Fruit fly (Drosophila melanogaster) whole organism, embryonic: ENCODE data around the gene CG31817.

Experiments used
- Aef1 ChIP-seq: fragments of 200-800 bp; sonication (Bioruptor generic); IDR thresholded peaks from 3 replicates; pipeline ENCODE4 v1.3.6; 2022; ENCODE audit warnings: missing biosample characterization, missing genetic modification characterization
- Awh ChIP-seq: fragments of 200-800 bp; sonication (Bioruptor generic); IDR thresholded peaks from 2 replicates; pipeline ENCODE4, ENCODE4 v1.3.6; 2022; ENCODE audit warnings: missing biosample characterization, missing genetic modification characterization
- B-H1 ChIP-seq: fragments of 200-800 bp; sonication (Bioruptor generic); IDR thresholded peaks from 3 replicates; pipeline ENCODE4 v1.3.6; 2022; ENCODE audit warnings: missing biosample characterization, missing genetic modification characterization
- CG10321 ChIP-seq: fragments of 200-800 bp; sonication (Bioruptor generic); IDR thresholded peaks from 2 replicates; pipeline ENCODE4 v1.3.6; 2022; ENCODE audit warnings: missing biosample characterization, missing genetic modification characterization
- CG11085 ChIP-seq: fragments of 200-800 bp; sonication (Bioruptor generic); IDR thresholded peaks from 2 replicates; pipeline ENCODE4 v1.3.6; 2022; ENCODE audit warnings: missing biosample characterization, missing genetic modification characterization
- CG11504 ChIP-seq: fragments of 200-800 bp; sonication (Bioruptor generic); optimal IDR thresholded peaks from 3 replicates; lab custom pipeline; 2019; ENCODE audit warnings: missing biosample characterization, mild to moderate bottlenecking, missing genetic modification characterization, moderate library complexity
- CG11560 ChIP-seq: fragments of 200-800 bp; sonication (Bioruptor generic); IDR thresholded peaks from 3 replicates; pipeline ENCODE4 v1.3.6; 2022; ENCODE audit warnings: missing biosample characterization, missing genetic modification characterization
- CG13424 ChIP-seq: fragments of 200-800 bp; sonication (Bioruptor generic); optimal IDR thresholded peaks from 2 replicates; lab custom pipeline; 2019; ENCODE audit warnings: missing biosample characterization, mild to moderate bottlenecking, missing genetic modification characterization, moderate library complexity
- CG14014 ChIP-seq: fragments of 200-800 bp; sonication (Bioruptor generic); IDR thresholded peaks from 2 replicates; pipeline ENCODE4 v1.3.6; 2022; ENCODE audit warnings: missing biosample characterization, missing genetic modification characterization
- CG15696 ChIP-seq: fragments of 200-800 bp; sonication (Bioruptor generic); optimal IDR thresholded peaks from 2 replicates; lab custom pipeline; 2019; ENCODE audit warnings: missing biosample characterization, mild to moderate bottlenecking, missing genetic modification characterization, moderate library complexity
- CG34376 ChIP-seq: fragments of 200-800 bp; sonication (Bioruptor generic); optimal IDR thresholded peaks from 2 replicates; lab custom pipeline; 2018; ENCODE audit warnings: missing biosample characterization, mild to moderate bottlenecking, missing genetic modification characterization
- CG3838 ChIP-seq: fragments of 200-800 bp; sonication (Bioruptor generic); optimal IDR thresholded peaks from 3 replicates; lab custom pipeline; 2016; ENCODE audit warnings: missing biosample characterization, missing genetic modification characterization
- CG3995 ChIP-seq: fragments of 200-800 bp; sonication (Bioruptor generic); optimal IDR thresholded peaks from 3 replicates; lab custom pipeline; 2016; ENCODE audit warnings: missing biosample characterization, missing genetic modification characterization
- CG5180 ChIP-seq: fragments of 200-800 bp; sonication (Bioruptor generic); optimal IDR thresholded peaks from 3 replicates; lab custom pipeline; 2017; ENCODE audit warnings: missing biosample characterization, missing genetic modification characterization, mild to moderate bottlenecking, moderate library complexity, missing genetic modification reagents
- CG6791 ChIP-seq: fragments of 200-800 bp; sonication (Bioruptor generic); IDR thresholded peaks from 3 replicates; pipeline ENCODE4 v1.3.6; 2022; ENCODE audit warnings: missing biosample characterization, missing genetic modification characterization; ENCODE audit not compliant: partially characterized antibody
- CG8478 ChIP-seq: fragments of >200 bp; optimal IDR thresholded peaks from 2 replicates; lab custom pipeline; 2018
- CTCF ChIP-seq: fragments of 200-800 bp; sonication (Bioruptor generic); optimal IDR thresholded peaks from 2 replicates; lab custom pipeline; 2017; ENCODE audit warnings: missing biosample characterization, mild to moderate bottlenecking, missing genetic modification characterization, moderate library complexity
- Chrac-16 ChIP-seq: fragments of 200-800 bp; sonication (Bioruptor generic); optimal IDR thresholded peaks from 3 replicates; lab custom pipeline; 2016; ENCODE audit warnings: missing biosample characterization, missing genetic modification characterization
- CkIIα-i1 ChIP-seq: fragments of 200-800 bp; sonication (Bioruptor generic); IDR thresholded peaks from 2 replicates; pipeline ENCODE4 v1.3.6; 2022; ENCODE audit warnings: missing biosample characterization, missing genetic modification characterization
- CoRest ChIP-seq: fragments of 200-800 bp; sonication (Bioruptor generic); optimal IDR thresholded peaks from 3 replicates; lab custom pipeline; 2018; ENCODE audit warnings: missing biosample characterization, mild to moderate bottlenecking, missing genetic modification characterization, moderate library complexity
- CrebB ChIP-seq: fragments of 200-800 bp; sonication (Bioruptor generic); optimal IDR thresholded peaks from 3 replicates; lab custom pipeline; 2018; ENCODE audit warnings: missing biosample characterization, mild to moderate bottlenecking, missing genetic modification characterization
- Dad ChIP-seq: fragments of 200-800 bp; sonication (Bioruptor generic); optimal IDR thresholded peaks from 3 replicates; lab custom pipeline; 2016; ENCODE audit warnings: missing biosample characterization, missing genetic modification characterization
- Dp ChIP-seq: fragments of 200-800 bp; sonication (Bioruptor generic); optimal IDR thresholded peaks from 2 replicates; lab custom pipeline; 2018; ENCODE audit warnings: missing biosample characterization, mild to moderate bottlenecking, missing genetic modification characterization, moderate library complexity
- HLH3B ChIP-seq: fragments of 200-800 bp; sonication (Bioruptor generic); IDR thresholded peaks from 2 replicates; pipeline ENCODE4 v1.3.6; 2022; ENCODE audit warnings: missing biosample characterization, missing genetic modification characterization
- HLHmδ ChIP-seq: fragments of 200-800 bp; sonication (Bioruptor generic); optimal IDR thresholded peaks from 2 replicates; lab custom pipeline; 2018; ENCODE audit warnings: missing biosample characterization, mild to moderate bottlenecking, missing genetic modification characterization, moderate library complexity
- Hr39 ChIP-seq: fragments of >200 bp; optimal IDR thresholded peaks from 2 replicates; lab custom pipeline; 2017
- Mes4 ChIP-seq: fragments of 200-800 bp; sonication (Bioruptor generic); optimal IDR thresholded peaks from 2 replicates; lab custom pipeline; 2016; ENCODE audit warnings: missing biosample characterization, missing genetic modification characterization
- Optix ChIP-seq: fragments of 200-800 bp; sonication (Bioruptor generic); IDR thresholded peaks from 3 replicates; pipeline ENCODE4 v1.3.6; 2022; ENCODE audit warnings: missing biosample characterization, missing genetic modification characterization
- Ptx1 ChIP-seq: fragments of 200-800 bp; sonication (Bioruptor generic); IDR thresholded peaks from 2 replicates; pipeline ENCODE4 v1.3.6; 2022; ENCODE audit warnings: missing biosample characterization, missing genetic modification characterization
- Side ChIP-seq: fragments of 200-800 bp; sonication (Bioruptor generic); optimal IDR thresholded peaks from 2 replicates; lab custom pipeline; 2016; ENCODE audit warnings: missing biosample characterization, missing genetic modification characterization
- Sin3A ChIP-seq: fragments of >200 bp; optimal IDR thresholded peaks from 2 replicates; lab custom pipeline; 2018
- Xrp1 ChIP-seq: fragments of 200-800 bp; sonication (Bioruptor generic); IDR thresholded peaks from 2 replicates; pipeline ENCODE4 v1.3.6; 2022; ENCODE audit warnings: missing biosample characterization, missing genetic modification characterization
- ase ChIP-seq: fragments of 200-800 bp; sonication (Bioruptor generic); IDR thresholded peaks from 3 replicates; pipeline ENCODE4 v1.3.6; 2022; ENCODE audit warnings: missing biosample characterization, missing genetic modification characterization
- cg ChIP-seq: fragments of 200-800 bp; sonication (Bioruptor generic); optimal IDR thresholded peaks from 3 replicates; lab custom pipeline; 2019; ENCODE audit warnings: missing biosample characterization, mild to moderate bottlenecking, missing genetic modification characterization, moderate library complexity
- chinmo ChIP-seq: fragments of 200-800 bp; sonication (Bioruptor generic); IDR thresholded peaks from 4 replicates; pipeline ENCODE4 v1.3.6; 2022; ENCODE audit warnings: missing biosample characterization, missing genetic modification characterization; ENCODE audit not compliant: partially characterized antibody
- chm ChIP-seq: fragments of 200-800 bp; sonication (Bioruptor generic); IDR thresholded peaks from 2 replicates; pipeline ENCODE4 v1.3.6; 2022; ENCODE audit warnings: missing biosample characterization, missing genetic modification characterization
- ci ChIP-seq: fragments of 200-800 bp; sonication (Bioruptor generic); IDR thresholded peaks from 3 replicates; pipeline ENCODE4 v1.3.6; 2022; ENCODE audit warnings: missing biosample characterization, missing genetic modification characterization
- crc ChIP-seq: fragments of 200-800 bp; sonication (Bioruptor generic); optimal IDR thresholded peaks from 2 replicates; lab custom pipeline; 2016; ENCODE audit warnings: missing biosample characterization, missing genetic modification characterization
- croc ChIP-seq: fragments of 200-800 bp; sonication (Bioruptor generic); conservative IDR thresholded peaks from 3 replicates; pipeline ENCODE4 v1.3.6; 2022; ENCODE audit warnings: missing biosample characterization, missing genetic modification characterization
- dati ChIP-seq: fragments of 200-800 bp; sonication (Bioruptor generic); IDR thresholded peaks from 2 replicates; pipeline ENCODE4 v1.3.6; 2022; ENCODE audit warnings: missing biosample characterization, missing genetic modification characterization
- dm ChIP-seq: fragments of 200-800 bp; sonication (Bioruptor generic); optimal IDR thresholded peaks from 3 replicates; lab custom pipeline; 2016; ENCODE audit warnings: missing biosample characterization, missing genetic modification characterization
- exex ChIP-seq: fragments of 200-800 bp; sonication (Bioruptor generic); optimal IDR thresholded peaks from 4 replicates; lab custom pipeline; 2018; ENCODE audit warnings: missing biosample characterization, mild to moderate bottlenecking, missing genetic modification characterization, moderate library complexity
- fd96Cb ChIP-seq: fragments of 200-800 bp; sonication (Bioruptor generic); optimal IDR thresholded peaks from 2 replicates; lab custom pipeline; 2018; ENCODE audit warnings: missing biosample characterization, mild to moderate bottlenecking, missing genetic modification characterization, moderate library complexity
- gt ChIP-seq: fragments of 200-800 bp; sonication (Bioruptor generic); IDR thresholded peaks from 2 replicates; pipeline ENCODE4 v1.3.6; 2022; ENCODE audit warnings: missing biosample characterization, missing genetic modification characterization
- lov ChIP-seq, 2 experiments: fragments of 200-800 bp in 1 of 2; fragments of >200 bp in 1 of 2; sonication (Bioruptor generic) in 1 of 2; IDR thresholded peaks in 1 of 2; optimal IDR thresholded peaks in 1 of 2; 2 replicates in 1 of 2; 3 replicates in 1 of 2; pipeline versions ENCODE4 v1.3.6 to Lab custom; 2017 to 2022; ENCODE audit warnings: missing biosample characterization in 1 of 2, missing genetic modification characterization in 1 of 2
- pan ChIP-seq, 4 experiments: fragments of >200 bp in 3 of 4; fragments of 200-800 bp in 1 of 4; sonication (Bioruptor generic) in 1 of 4; optimal IDR thresholded peaks in 3 of 4; IDR thresholded peaks in 1 of 4; 2 replicates each; pipeline versions ENCODE4 v1.3.6 to Lab custom; 2017 to 2022; ENCODE audit warnings: missing biosample characterization in 2 of 4, missing genetic modification characterization in 2 of 4, mixed read lengths in 1 of 4
- pfk ChIP-seq: fragments of 200-800 bp; sonication (Bioruptor generic); optimal IDR thresholded peaks from 2 replicates; lab custom pipeline; 2018; ENCODE audit warnings: missing biosample characterization, mild to moderate bottlenecking, missing genetic modification characterization, moderate library complexity
- pita ChIP-seq: fragments of 200-800 bp; sonication (Bioruptor generic); optimal IDR thresholded peaks from 2 replicates; lab custom pipeline; 2017; ENCODE audit warnings: missing biosample characterization, mild to moderate bottlenecking, missing genetic modification characterization
- pum ChIP-seq: fragments of 200-800 bp; sonication (Bioruptor generic); optimal IDR thresholded peaks from 2 replicates; lab custom pipeline; 2016; ENCODE audit warnings: missing biosample characterization, missing genetic modification characterization
- scrt ChIP-seq: fragments of 200-800 bp; sonication (Bioruptor generic); optimal IDR thresholded peaks from 2 replicates; lab custom pipeline; 2018; ENCODE audit warnings: missing biosample characterization, mild to moderate bottlenecking, missing genetic modification characterization, moderate library complexity
- tin ChIP-seq: fragments of 200-800 bp; sonication (Bioruptor generic); optimal IDR thresholded peaks from 3 replicates; lab custom pipeline; 2016; ENCODE audit warnings: missing biosample characterization, missing genetic modification characterization
- wdn ChIP-seq: fragments of 200-800 bp; sonication (Bioruptor generic); IDR thresholded peaks from 2 replicates; pipeline ENCODE4 v1.3.6; 2022; ENCODE audit warnings: missing biosample characterization, missing genetic modification characterization
- zen ChIP-seq: fragments of 200-800 bp; sonication (Bioruptor generic); optimal IDR thresholded peaks from 3 replicates; lab custom pipeline; 2018; ENCODE audit warnings: missing biosample characterization, mild to moderate bottlenecking, missing genetic modification characterization, moderate library complexity

Gene CG31817

dm6 chr2L:16324833-16325232 is 12.9 kb downstream of the CG31817 start (continued):
- TF ChIP-seq CG3838 (GFP tag; lab: Kevin White, UChicago) (no peak), wdn (GFP tag; lab: Robert Waterston, UW) (no peak), Mes4 (GFP tag; lab: Kevin White, UChicago) (no peak), pan (optimal IDR thresholded peaks at IDR 0.05; lab: Kevin White, UChicago) (no peak), pan (GFP tag; optimal IDR thresholded peaks at IDR 0.05 in 1 of 2, IDR thresholded peaks at IDR 0.05 in 1 of 2) (peak in 1 of 2 experiments; percentile 74), zen (tag; lab: Kevin White, UChicago) (no peak), CoRest (tag; lab: Kevin White, UChicago) (no peak), CG3995 (GFP tag; lab: Kevin White, UChicago) (no peak), CG11560 (tag; lab: Robert Waterston, UW) (no peak), pita (GFP tag; lab: Kevin White, UChicago) (no peak), CG8478 (lab: Kevin White, UChicago) (no peak), B-H1 (GFP tag; lab: Robert Waterston, UW) (no peak), Awh (GFP tag; lab: Robert Waterston, UW) (no peak), exex (tag; lab: Kevin White, UChicago) (no peak), dati (no peak), fd96Cb (tag; lab: Kevin White, UChicago) (no peak), CG5180 (no peak), CG15696 (tag; lab: Kevin White, UChicago) (no peak), Hr39 (lab: Kevin White, UChicago) (no peak), CG11504 (tag; lab: Kevin White, UChicago) (peak; percentile 11), Dad (GFP tag; lab: Kevin White, UChicago) (no peak), CkIIα-i1 (no peak), Aef1 (no peak), Optix (GFP tag; lab: Robert Waterston, UW) (no peak), Dp (GFP tag; lab: Kevin White, UChicago) (peak; percentile 25), CG13424 (no peak), dm (no peak), CG11085 (GFP tag; lab: Robert Waterston, UW) (no peak), HLHmδ (no peak), CTCF (GFP tag; lab: Kevin White, UChicago) (no peak), lov (optimal IDR thresholded peaks at IDR 0.05; lab: Kevin White, UChicago) (no peak), lov (GFP tag; IDR thresholded peaks at IDR 0.05; lab: Robert Waterston, UW) (no peak), Sin3A (no peak), tin (GFP tag; lab: Kevin White, UChicago) (no peak), ci (GFP tag; lab: Robert Waterston, UW) (peak; percentile 72; the same call in 2 of the 3 replicates), CG34376 (no peak), CrebB (no peak), croc (no peak), gt (GFP tag; lab: Robert Waterston, UW) (no peak), Ptx1 (GFP tag; lab: Robert Waterston, UW) (no peak), CG14014 (GFP tag; lab: Robert Waterston, UW) (no peak), CG6791 (GFP tag; lab: Robert Waterston, UW) (no peak), HLH3B (GFP tag; lab: Robert Waterston, UW) (peak; percentile 7; the same call in 1 of the 2 replicates), Chrac-16 (no peak), chm (GFP tag; lab: Robert Waterston, UW) (peak; percentile 43; the same call in 1 of the 2 replicates), Side (no peak), CG10321 (GFP tag; lab: Robert Waterston, UW) (peak; percentile 94), pfk (GFP tag; lab: Kevin White, UChicago) (no peak), scrt (GFP tag; lab: Kevin White, UChicago) (peak; percentile 82), Xrp1 (GFP tag; lab: Robert Waterston, UW) (no peak), pum (GFP tag; lab: Kevin White, UChicago) (no peak), ase (GFP tag; lab: Robert Waterston, UW) (no peak), chinmo (GFP tag; lab: Robert Waterston, UW) (peak; percentile 65; the same call in 3 of the 4 replicates), crc (GFP tag; lab: Kevin White, UChicago) (no peak), cg (GFP tag; lab: Kevin White, UChicago) (peak; percentile 83)
